Worm (Caenorhabditis elegans): ENCODE data around the gene T21C12.8.

The T21C12.8 gene

ce11 chrIII:10552929-10553328 lies at the start of gene T21C12.8:
Gene T21C12.8, minus strand, starts transcription at chrIII:10553029.
- TF ChIP-seq elt-3 (tag; optimal IDR thresholded peaks at IDR 0.05) = no peak
- no peak for TF ChIP-seq aly-2 (tag; optimal IDR thresholded peaks at IDR 0.05)
- no peak for TF ChIP-seq fkh-10 (GFP tag; optimal IDR thresholded peaks at IDR 0.05)
- no peak for TF ChIP-seq lin-39 (tag; optimal IDR thresholded peaks at IDR 0.05)
- no peak for TF ChIP-seq nhr-25 (tag; optimal IDR thresholded peaks at IDR 0.05)
- TF ChIP-seq egl-5 (tag; optimal IDR thresholded peaks at IDR 0.05) = no peak
- TF ChIP-seq zag-1 (tag; optimal IDR thresholded peaks at IDR 0.05) = no peak

- TF ChIP-seq nhr-11 (tag; optimal IDR thresholded peaks at IDR 0.05) (peak; percentile 38), jun-1 (tag; optimal IDR thresholded peaks at IDR 0.05) (no peak)
Measured at ce11 chrIII:10600894-10601293, 48.1 kb upstream of the T21C12.8 start.

- TF ChIP-seq tbx-2 (tag; optimal IDR thresholded peaks at IDR 0.05) (no peak), nfya-1 (tag; optimal IDR thresholded peaks at IDR 0.05; ENCODE audit: insufficient read depth) (no peak), mml-1 (tag; optimal IDR thresholded peaks at IDR 0.05) (no peak), elt-1 (tag; optimal IDR thresholded peaks at IDR 0.05) (no peak), nhr-25 (tag; optimal IDR thresholded peaks at IDR 0.05) (no peak), zag-1 (tag; optimal IDR thresholded peaks at IDR 0.05) (no peak), ZK546.5 (tag; optimal IDR thresholded peaks at IDR 0.05) (no peak), ztf-11 (tag; optimal IDR thresholded peaks at IDR 0.05) (no peak), ceh-9 (tag; optimal IDR thresholded peaks at IDR 0.05) (no peak), R02D3.7 (tag; optimal IDR thresholded peaks at IDR 0.05) (no peak), pha-4 (tag; optimal IDR thresholded peaks at IDR 0.05) (no peak), jun-1 (tag; optimal IDR thresholded peaks at IDR 0.05) (no peak), nhr-23 (tag; optimal IDR thresholded peaks at IDR 0.05) (no peak)
Measured at ce11 chrIII:10600138-10600626, 47.4 kb upstream of the T21C12.8 start, which contains the start of gene epg-6. Gene epg-6, minus strand, starts transcription at chrIII:10600188.

DNA sequence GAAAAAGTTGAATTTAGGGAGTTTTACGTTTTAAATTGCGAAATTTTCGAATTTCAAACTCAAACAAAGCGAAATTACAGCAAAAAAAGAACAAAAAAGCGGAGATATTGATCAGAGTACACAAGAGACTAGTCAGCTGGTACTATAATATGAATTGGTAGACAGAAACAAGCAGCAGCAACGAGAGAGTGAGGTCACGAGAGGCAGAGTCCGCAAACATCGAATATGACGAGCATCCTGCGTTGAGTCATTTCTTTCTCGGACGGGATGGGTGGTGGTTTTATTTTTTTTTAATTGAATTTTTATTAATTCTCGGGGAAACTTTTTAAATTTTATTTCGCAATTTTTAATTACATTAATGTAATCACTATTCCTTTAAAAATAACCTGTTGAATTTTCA lies 46.9 kb upstream of the T21C12.8 start:
- TF ChIP-seq ceh-16 (tag; optimal IDR thresholded peaks at IDR 0.05) = no peak
- no peak for TF ChIP-seq unc-62 (GFP tag; optimal IDR thresholded peaks at IDR 0.05)
- TF ChIP-seq nhr-67 (tag; optimal IDR thresholded peaks at IDR 0.05) = no peak
- TF ChIP-seq ceh-28 (tag; optimal IDR thresholded peaks at IDR 0.05) = peak; percentile 38
- no peak for TF ChIP-seq skn-1 (tag; optimal IDR thresholded peaks at IDR 0.05)
- TF ChIP-seq nhr-28 (tag; optimal IDR thresholded peaks at IDR 0.05) = no peak
- no peak for TF ChIP-seq ceh-9 (tag; optimal IDR thresholded peaks at IDR 0.05)
- TF ChIP-seq mdl-1 (tag; optimal IDR thresholded peaks at IDR 0.05) = no peak
- no peak for TF ChIP-seq ztf-4 (tag; optimal IDR thresholded peaks at IDR 0.05)
- no peak for TF ChIP-seq lsy-12 (tag; optimal IDR thresholded peaks at IDR 0.05)
- TF ChIP-seq snpc-4 (tag; optimal IDR thresholded peaks at IDR 0.05) = peak; percentile 71
- TF ChIP-seq lin-39 (tag; optimal IDR thresholded peaks at IDR 0.05) = peak; percentile 61
- TF ChIP-seq ztf-11 (tag; optimal IDR thresholded peaks at IDR 0.05) = no peak
- TF ChIP-seq elt-2 (tag; optimal IDR thresholded peaks at IDR 0.05) = peak; percentile 39
- TF ChIP-seq jun-1 (tag; optimal IDR thresholded peaks at IDR 0.05) = peak; percentile 53
- TF ChIP-seq fkh-2 (tag; optimal IDR thresholded peaks at IDR 0.05) = no peak
- TF ChIP-seq nhr-11 (tag; optimal IDR thresholded peaks at IDR 0.05) = no peak
- TF ChIP-seq tbx-2 (tag; optimal IDR thresholded peaks at IDR 0.05) = no peak
- TF ChIP-seq nhr-237 (tag; optimal IDR thresholded peaks at IDR 0.05) = no peak
- TF ChIP-seq nhr-23 (tag; optimal IDR thresholded peaks at IDR 0.05) = peak; percentile 72
- TF ChIP-seq aly-2 (tag; optimal IDR thresholded peaks at IDR 0.05) = no peak
- no peak for TF ChIP-seq nhr-77 (tag; optimal IDR thresholded peaks at IDR 0.05)
- TF ChIP-seq nhr-12 (tag; optimal IDR thresholded peaks at IDR 0.05) = no peak
- TF ChIP-seq daf-12 (tag; optimal IDR thresholded peaks at IDR 0.05) = no peak
- peak; percentile 67 for TF ChIP-seq sea-2 (GFP tag; optimal IDR thresholded peaks at IDR 0.05)
- peak; percentile 93 for TF ChIP-seq pha-4 (tag; optimal IDR thresholded peaks at IDR 0.05)
- TF ChIP-seq fos-1 (tag; optimal IDR thresholded peaks at IDR 0.05) = peak; percentile 24
- no peak for TF ChIP-seq nhr-76 (tag; optimal IDR thresholded peaks at IDR 0.05)
- TF ChIP-seq lin-15B (tag; optimal IDR thresholded peaks at IDR 0.05) = peak; percentile 78
- no peak for TF ChIP-seq mml-1 (tag; optimal IDR thresholded peaks at IDR 0.05)
- TF ChIP-seq pqm-1 (tag; optimal IDR thresholded peaks at IDR 0.05) = peak; percentile 11
- TF ChIP-seq egl-5 (tag; optimal IDR thresholded peaks at IDR 0.05) = no peak
- no peak for TF ChIP-seq fkh-10 (GFP tag; optimal IDR thresholded peaks at IDR 0.05)
- TF ChIP-seq nhr-43 (tag; optimal IDR thresholded peaks at IDR 0.05; ENCODE audit: poor library complexity, severe bottlenecking) = peak; percentile 43
- no peak for TF ChIP-seq ceh-82 (tag; optimal IDR thresholded peaks at IDR 0.05)
- peak; percentile 36 for TF ChIP-seq ama-1 (optimal IDR thresholded peaks at IDR 0.05)
- no peak for TF ChIP-seq egl-27 (tag; optimal IDR thresholded peaks at IDR 0.05)
- TF ChIP-seq hmg-11 (tag; optimal IDR thresholded peaks at IDR 0.05) = peak; percentile 69
- no peak for TF ChIP-seq eor-1 (tag; optimal IDR thresholded peaks at IDR 0.05)
- TF ChIP-seq elt-1 (tag; optimal IDR thresholded peaks at IDR 0.05) = no peak
- TF ChIP-seq elt-3 (tag; optimal IDR thresholded peaks at IDR 0.05) = no peak
- TF ChIP-seq unc-39 (tag; optimal IDR thresholded peaks at IDR 0.05) = no peak

Data from whole organism, L3 larva.